Worm (Caenorhabditis elegans): ENCODE data around the gene srx-96.

Gene srx-96

ce11 chrV:13724781-13725180 lies 13.6 kb downstream of the srx-96 start, which contains the start of gene F35E12.2:
Gene F35E12.2, minus strand, starts transcription at chrV:13724881.
- no peak for TF ChIP-seq tbx-9 (tag; optimal IDR thresholded peaks at IDR 0.05; ENCODE audit: borderline replicate concordance)
- no peak for TF ChIP-seq bed-2 (GFP tag; IDR thresholded peaks at IDR 0.05)
- no peak for TF ChIP-seq Y53F4B.3 (GFP tag; IDR thresholded peaks at IDR 0.05)
- TF ChIP-seq pbrm-1 (GFP tag; IDR thresholded peaks at IDR 0.05), result no peak
- TF ChIP-seq cebp-1 (GFP tag; IDR thresholded peaks at IDR 0.05), result no peak
- no peak for TF ChIP-seq cebp-1 (tag; optimal IDR thresholded peaks at IDR 0.05)
- TF ChIP-seq lin-35 (GFP tag; optimal IDR thresholded peaks at IDR 0.05), result no peak
- TF ChIP-seq T07F8.4 (tag; optimal IDR thresholded peaks at IDR 0.05), result no peak
- TF ChIP-seq cebp-2 (GFP tag; IDR thresholded peaks at IDR 0.05), result no peak
- no peak for TF ChIP-seq rcor-1 (GFP tag; IDR thresholded peaks at IDR 0.05)
- no peak for TF ChIP-seq nhr-27 (tag; optimal IDR thresholded peaks at IDR 0.05)

ce11 chrV:13725574-13725973 lies 14.4 kb downstream of the srx-96 start, which contains the start of gene fbxa-181:
Gene fbxa-181, plus strand, starts transcription at chrV:13725874.
- no peak for TF ChIP-seq him-1 (tag; optimal IDR thresholded peaks at IDR 0.05)
- TF ChIP-seq egrh-3 (GFP tag; IDR thresholded peaks at IDR 0.05), result no peak
- TF ChIP-seq attf-6 (GFP tag; IDR thresholded peaks at IDR 0.05), result no peak
- TF ChIP-seq ekl-4 (GFP tag; IDR thresholded peaks at IDR 0.05), result no peak
- TF ChIP-seq pbrm-1 (GFP tag; IDR thresholded peaks at IDR 0.05), result no peak
- TF ChIP-seq rcor-1 (GFP tag; IDR thresholded peaks at IDR 0.05), result no peak
- no peak for TF ChIP-seq Y67H2A.10 (GFP tag; conservative IDR thresholded peaks at IDR 0.05)
- TF ChIP-seq let-607 (tag; optimal IDR thresholded peaks at IDR 0.05), result no peak
- no peak for TF ChIP-seq lir-1 (GFP tag; conservative IDR thresholded peaks at IDR 0.05)
- TF ChIP-seq mel-28 (tag; optimal IDR thresholded peaks at IDR 0.05; ENCODE audit: borderline replicate concordance), result no peak
- TF ChIP-seq tlf-1 (GFP tag; optimal IDR thresholded peaks at IDR 0.05), result no peak
- TF ChIP-seq Y79H2A.3 (GFP tag; conservative IDR thresholded peaks at IDR 0.05), result no peak
- TF ChIP-seq K11D2.4 (GFP tag; IDR thresholded peaks at IDR 0.05), result no peak
- TF ChIP-seq ceh-100 (GFP tag; IDR thresholded peaks at IDR 0.05), result no peak
- TF ChIP-seq cebp-1 (GFP tag; IDR thresholded peaks at IDR 0.05), result no peak
- TF ChIP-seq cebp-1 (tag; optimal IDR thresholded peaks at IDR 0.05), result no peak
- no peak for TF ChIP-seq nhr-90 (tag; optimal IDR thresholded peaks at IDR 0.05)
- TF ChIP-seq sea-2 (GFP tag; IDR thresholded peaks at IDR 0.05), result no peak

- TF ChIP-seq madf-3 (GFP tag; IDR thresholded peaks at IDR 0.05) (no peak), ccch-3 (GFP tag; optimal IDR thresholded peaks at IDR 0.05) (no peak), aptf-2 (GFP tag; conservative IDR thresholded peaks at IDR 0.05) (no peak), ceh-27 (GFP tag; optimal IDR thresholded peaks at IDR 0.05) (no peak), cebp-1 (GFP tag; IDR thresholded peaks at IDR 0.05) (no peak), cebp-1 (tag; optimal IDR thresholded peaks at IDR 0.05) (no peak), F33H1.4 (GFP tag; IDR thresholded peaks at IDR 0.05) (no peak), nhr-80 (tag; optimal IDR thresholded peaks at IDR 0.05) (peak; percentile 55)
Measured at ce11 chrV:13730762-13731161, 19.6 kb downstream of the srx-96 start, which contains the start of gene dct-17. Gene dct-17, minus strand, starts transcription at chrV:13730784.

- TF ChIP-seq nhr-80 (tag; optimal IDR thresholded peaks at IDR 0.05), result peak; percentile 20
- TF ChIP-seq ceh-27 (GFP tag; optimal IDR thresholded peaks at IDR 0.05), result no peak
- TF ChIP-seq bed-1 (GFP tag; IDR thresholded peaks at IDR 0.05), result no peak
Measured at ce11 chrV:13736147-13736546, 25.0 kb downstream of the srx-96 start, which contains the start of gene F35E12.6. Gene F35E12.6, minus strand, starts transcription at chrV:13736247.

ce11 chrV:13738374-13738773 lies 27.2 kb downstream of the srx-96 start, which contains the start of gene irg-5:
Gene irg-5, minus strand, starts transcription at chrV:13738474.
- TF ChIP-seq F37B4.10 (GFP tag; IDR thresholded peaks at IDR 0.05) (no peak), mcd-1 (GFP tag; IDR thresholded peaks at IDR 0.05) (no peak), attf-5 (GFP tag; optimal IDR thresholded peaks at IDR 0.05) (no peak), Y53G8AR.9 (GFP tag; conservative IDR thresholded peaks at IDR 0.05) (no peak), cebp-1 (GFP tag; IDR thresholded peaks at IDR 0.05) (no peak), cebp-1 (tag; optimal IDR thresholded peaks at IDR 0.05) (no peak), C06A6.2 (GFP tag; conservative IDR thresholded peaks at IDR 0.05) (no peak), athp-1 (tag; optimal IDR thresholded peaks at IDR 0.05) (no peak), ztf-28 (GFP tag; IDR thresholded peaks at IDR 0.05) (no peak), aptf-2 (GFP tag; conservative IDR thresholded peaks at IDR 0.05) (no peak), pbrm-1 (GFP tag; IDR thresholded peaks at IDR 0.05) (no peak), attf-6 (GFP tag; IDR thresholded peaks at IDR 0.05) (no peak), lin-35 (GFP tag; optimal IDR thresholded peaks at IDR 0.05) (no peak), mes-4 (tag; optimal IDR thresholded peaks at IDR 0.05) (no peak), unc-62 (GFP tag; optimal IDR thresholded peaks at IDR 0.05) (no peak), ztf-6 (GFP tag; IDR thresholded peaks at IDR 0.05) (no peak), T07F8.4 (tag; optimal IDR thresholded peaks at IDR 0.05) (no peak)
